Fruit fly (Drosophila melanogaster) whole organism: Measurements from ENCODE around the gene CG31698.

Experiments used
- CG8478 ChIP-seq: fragments of >200 bp; optimal IDR thresholded peaks from 2 replicates; lab custom pipeline; 2018; ENCODE audit warnings: inconsistent platforms
- Dll ChIP-seq: fragments of >200 bp; optimal IDR thresholded peaks from 2 replicates; lab custom pipeline; 2017
- EcR ChIP-seq, 2 experiments: fragments of >200 bp; optimal IDR thresholded peaks; 2 replicates each; lab custom pipeline; 2017; ENCODE audit warnings: missing biosample characterization in 2 of 2, missing genetic modification characterization in 2 of 2, missing genetic modification reagents in 2 of 2
- pan ChIP-seq: fragments of >200 bp; optimal IDR thresholded peaks from 2 replicates; lab custom pipeline; 2017
- psq ChIP-seq: fragments of >200 bp; optimal IDR thresholded peaks from 2 replicates; lab custom pipeline; 2017
- usp ChIP-seq: fragments of >200 bp; optimal IDR thresholded peaks from 2 replicates; lab custom pipeline; 2017; ENCODE audit warnings: missing biosample characterization, missing genetic modification characterization, mixed read lengths

DNA sequence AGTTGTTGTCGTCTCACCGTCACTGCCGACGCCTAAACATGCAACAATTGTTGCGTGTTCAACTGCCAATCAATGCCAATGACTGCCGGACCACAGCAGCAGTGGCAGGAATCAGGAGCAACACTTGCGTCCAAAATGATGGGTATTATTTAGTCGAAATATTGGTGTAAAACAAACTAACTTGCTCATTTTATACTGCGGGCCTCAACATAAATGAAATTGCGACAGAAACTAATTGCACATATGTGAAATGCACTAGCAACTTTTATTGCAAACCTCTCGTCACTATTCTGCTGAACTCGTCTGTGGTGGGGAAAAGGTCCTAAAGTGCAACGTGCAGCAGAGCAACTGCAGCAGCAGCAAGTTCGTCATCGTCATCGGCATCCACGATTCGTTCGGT, 18.9 kb downstream of the CG31698 start:
- TF ChIP-seq EcR (GFP tag; optimal IDR thresholded peaks at IDR 0.05; lab: Kevin White, UChicago) (no peak), Dll (no peak), psq (lab: Kevin White, UChicago) (no peak), pan (lab: Kevin White, UChicago) (no peak), CG8478 (lab: Kevin White, UChicago) (no peak), usp (no peak)
